Fruit fly (Drosophila melanogaster) Kc167 (cell line): ENCODE results near the gene anchor.

Experiments used
- Myc ChIP-seq: fragments of >200 bp; optimal IDR thresholded peaks from 2 replicates; lab custom pipeline; 2017; ENCODE audit warnings: missing external identifiers
- Sin3A ChIP-seq: fragments of >200 bp; optimal IDR thresholded peaks from 2 replicates; lab custom pipeline; 2018; ENCODE audit warnings: missing external identifiers
- h ChIP-seq: fragments of >200 bp; optimal IDR thresholded peaks from 3 replicates; lab custom pipeline; 2018; ENCODE audit warnings: missing external identifiers
- insv ChIP-seq: fragments of >200 bp; optimal IDR thresholded peaks from 3 replicates; lab custom pipeline; 2018; ENCODE audit warnings: missing external identifiers
- psq ChIP-seq: fragments of >200 bp; optimal IDR thresholded peaks from 2 replicates; lab custom pipeline; 2017; ENCODE audit warnings: missing external identifiers
- ttk ChIP-seq: sonication (Bioruptor generic); optimal IDR thresholded peaks from 2 replicates; lab custom pipeline; 2017; ENCODE audit warnings: missing external identifiers

The anchor gene

DNA sequence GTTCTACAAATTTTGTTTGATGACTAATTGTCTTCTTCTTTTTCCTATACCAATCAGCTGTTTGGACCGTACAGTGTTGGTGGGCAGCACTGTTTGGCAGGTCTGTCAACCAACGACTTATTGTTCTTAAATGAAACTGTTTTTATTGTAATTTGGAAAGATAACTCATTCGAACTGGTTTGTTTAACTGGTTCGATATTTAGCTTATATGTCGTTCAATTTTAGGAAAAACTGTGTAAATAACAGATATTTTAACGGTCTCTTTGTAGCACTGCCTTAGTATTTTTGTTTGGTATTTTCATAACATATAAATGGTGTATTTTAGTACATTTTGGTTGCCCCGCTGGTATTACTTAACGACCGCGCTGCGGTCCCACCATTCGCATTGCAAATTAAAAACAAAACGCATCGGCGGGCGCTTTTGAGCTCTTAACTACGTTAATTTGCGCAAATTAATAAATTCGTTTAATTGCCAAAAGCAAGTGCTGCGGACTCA lies at the start of gene anchor, which contains the start of gene Vps60:
Gene anchor, plus strand, starts transcription at position 374 of the 496 bp plus-strand sequence.
Gene Vps60, minus strand, starts transcription at position 175 of the 496 bp plus-strand sequence.
- no peak for TF ChIP-seq insv (lab: Kevin White, UChicago)
- TF ChIP-seq Myc (lab: Kevin White, UChicago), result no peak
- TF ChIP-seq Sin3A (lab: Kevin White, UChicago), result no peak
- TF ChIP-seq h (lab: Kevin White, UChicago), result no peak
- no peak for TF ChIP-seq ttk (lab: Kevin White, UChicago)
- no peak for TF ChIP-seq psq (lab: Kevin White, UChicago)

DNA sequence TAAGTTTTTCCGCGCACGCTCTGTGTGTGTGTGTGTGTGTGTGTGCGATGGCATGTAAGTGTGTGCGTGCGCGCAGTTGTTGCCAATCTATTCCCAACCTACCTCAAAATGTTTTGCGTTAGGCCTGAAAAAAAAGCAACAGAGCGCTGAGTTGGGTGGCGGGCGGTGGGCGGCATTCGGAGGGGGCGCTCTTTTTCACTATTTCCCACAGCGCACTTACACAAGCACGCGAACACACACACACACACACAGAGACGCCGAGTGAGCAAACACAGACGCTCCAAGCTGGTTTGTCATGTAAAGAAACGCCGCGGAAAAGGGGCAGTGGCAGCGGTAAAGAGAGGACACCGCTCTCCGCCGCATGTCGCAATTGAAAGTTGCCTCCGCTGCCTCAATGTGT lies 49.5 kb upstream of the anchor start:
- no peak for TF ChIP-seq ttk (lab: Kevin White, UChicago)
- TF ChIP-seq psq (lab: Kevin White, UChicago), result no peak
- TF ChIP-seq h (lab: Kevin White, UChicago), result no peak
- no peak for TF ChIP-seq insv (lab: Kevin White, UChicago)
- TF ChIP-seq Myc (lab: Kevin White, UChicago), result no peak
- no peak for TF ChIP-seq Sin3A (lab: Kevin White, UChicago)

DNA sequence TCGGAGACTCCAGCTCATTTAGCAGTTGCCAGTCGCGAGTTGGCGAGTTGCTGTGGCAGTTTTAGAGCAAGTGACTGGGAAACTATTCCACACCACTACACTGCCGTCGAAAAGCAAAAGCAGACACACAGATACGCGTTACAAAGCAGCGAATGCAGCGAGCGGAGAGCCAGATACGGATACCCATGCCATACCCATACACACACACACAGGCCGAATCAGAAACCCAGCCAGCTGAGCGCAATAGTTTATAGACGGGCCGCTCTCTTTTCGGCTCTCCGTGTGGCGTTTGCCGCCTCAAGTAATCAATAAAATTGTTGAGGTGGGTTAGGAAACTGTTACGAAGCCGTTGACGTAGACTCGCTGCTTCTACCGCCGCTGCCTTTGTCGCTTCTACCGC lies 47.8 kb upstream of the anchor start:
- no peak for TF ChIP-seq ttk (lab: Kevin White, UChicago)
- TF ChIP-seq psq (lab: Kevin White, UChicago), result no peak
- TF ChIP-seq Myc (lab: Kevin White, UChicago), result no peak
- TF ChIP-seq h (lab: Kevin White, UChicago), result no peak
- TF ChIP-seq Sin3A (lab: Kevin White, UChicago), result no peak
- no peak for TF ChIP-seq insv (lab: Kevin White, UChicago)

DNA sequence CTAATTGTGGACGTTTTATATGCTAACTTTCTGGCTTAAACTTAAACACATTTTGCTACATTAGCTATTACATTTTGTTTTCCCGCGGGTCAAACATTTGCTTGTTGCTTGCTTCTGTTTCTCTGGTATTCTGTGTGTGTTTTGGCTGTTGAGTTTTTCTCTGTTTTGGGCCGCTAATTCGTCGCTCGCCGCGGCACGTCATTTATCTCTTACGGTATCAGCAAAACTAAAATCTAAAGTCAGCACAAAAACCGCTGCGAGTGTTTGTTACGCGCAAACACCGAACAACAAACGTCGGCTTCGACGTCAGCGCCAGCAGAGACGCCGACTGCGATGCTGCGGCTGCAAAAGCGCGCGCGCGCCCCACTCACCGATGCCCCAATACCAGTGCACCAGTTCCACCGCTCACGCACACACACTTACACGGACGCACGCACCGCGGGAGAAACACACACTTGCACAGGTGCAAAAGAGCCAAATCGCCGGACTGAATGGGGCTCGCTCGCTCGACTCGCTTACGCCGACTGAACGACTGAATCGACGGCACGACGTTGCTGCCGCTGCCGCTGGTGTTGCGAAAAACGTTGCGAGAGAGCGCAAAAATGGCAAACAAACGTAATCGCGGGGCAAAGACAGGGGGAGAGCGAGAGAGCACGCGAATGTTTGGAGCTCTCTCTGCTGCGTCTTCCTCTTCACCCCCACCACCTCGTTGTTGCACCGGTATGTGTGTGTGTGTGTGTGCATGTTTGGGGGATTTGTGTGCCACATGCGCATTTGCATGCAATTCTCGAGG lies 45.3 kb upstream of the anchor start:
- TF ChIP-seq ttk (lab: Kevin White, UChicago), result no peak

DNA sequence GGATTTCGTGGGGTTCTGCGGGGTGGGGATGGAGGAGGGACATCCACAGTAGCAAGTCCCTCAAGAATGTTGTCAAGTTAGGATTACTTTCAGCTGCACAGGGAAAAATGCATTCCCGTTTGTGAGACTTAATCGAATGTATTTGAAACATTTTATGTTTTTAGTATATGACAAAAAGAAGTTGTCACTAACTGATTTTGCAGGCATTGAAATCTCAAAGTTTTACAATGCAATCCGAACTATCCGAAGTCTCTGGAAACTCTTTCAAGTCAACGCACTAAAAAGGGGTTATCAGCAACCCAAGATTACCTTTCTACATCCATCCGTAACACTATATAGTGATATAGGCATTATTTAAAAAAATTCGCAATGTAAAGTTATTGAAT lies 44.7 kb upstream of the anchor start:
- TF ChIP-seq psq (lab: Kevin White, UChicago) (no peak), h (lab: Kevin White, UChicago) (no peak), Myc (lab: Kevin White, UChicago) (no peak), ttk (lab: Kevin White, UChicago) (no peak), Sin3A (lab: Kevin White, UChicago) (no peak), insv (lab: Kevin White, UChicago) (no peak)

- no peak for TF ChIP-seq Myc (lab: Kevin White, UChicago)
- no peak for TF ChIP-seq h (lab: Kevin White, UChicago)
- TF ChIP-seq insv (lab: Kevin White, UChicago), result no peak
- no peak for TF ChIP-seq Sin3A (lab: Kevin White, UChicago)
Observed at dm6 chr3L:17577530-17578351, 43.9 kb upstream of the anchor start.

dm6 chr3L:17578413-17578812 lies 43.2 kb upstream of the anchor start:
- TF ChIP-seq Myc (lab: Kevin White, UChicago) (no peak), Sin3A (lab: Kevin White, UChicago) (no peak), psq (lab: Kevin White, UChicago) (no peak), insv (lab: Kevin White, UChicago) (no peak), h (lab: Kevin White, UChicago) (no peak)

dm6 chr3L:17579121-17579520 lies 42.5 kb upstream of the anchor start:
- TF ChIP-seq Sin3A (lab: Kevin White, UChicago) (no peak), psq (lab: Kevin White, UChicago) (no peak), insv (lab: Kevin White, UChicago) (no peak), ttk (lab: Kevin White, UChicago) (no peak), Myc (lab: Kevin White, UChicago) (no peak)

- TF ChIP-seq ttk (lab: Kevin White, UChicago) (no peak), h (lab: Kevin White, UChicago) (no peak)
Observed at dm6 chr3L:17579626-17580025, 42.0 kb upstream of the anchor start.

- no peak for TF ChIP-seq h (lab: Kevin White, UChicago)
- no peak for TF ChIP-seq Myc (lab: Kevin White, UChicago)
- TF ChIP-seq ttk (lab: Kevin White, UChicago), result no peak
- TF ChIP-seq psq (lab: Kevin White, UChicago), result no peak
- TF ChIP-seq Sin3A (lab: Kevin White, UChicago), result no peak
- no peak for TF ChIP-seq insv (lab: Kevin White, UChicago)
Observed at dm6 chr3L:17584718-17585117, 36.9 kb upstream of the anchor start.

dm6 chr3L:17586370-17587048 lies 35.1 kb upstream of the anchor start:
- TF ChIP-seq ttk (lab: Kevin White, UChicago), result no peak
- no peak for TF ChIP-seq h (lab: Kevin White, UChicago)
- TF ChIP-seq Myc (lab: Kevin White, UChicago), result no peak
- TF ChIP-seq insv (lab: Kevin White, UChicago), result no peak
- no peak for TF ChIP-seq psq (lab: Kevin White, UChicago)
- TF ChIP-seq Sin3A (lab: Kevin White, UChicago), result no peak
